Worm (Caenorhabditis elegans) whole organism, L4 larva: Measurements from ENCODE around the gene rsef-1.

Source experiments
- D1046.2 ChIP-seq: fragments of 200-800 bp; sonication (Bioruptor generic); IDR thresholded peaks from 2 replicates; pipeline ENCODE4 v1.3.6; 2022; ENCODE audit warnings: missing genetic modification characterization, missing compliant biosample characterization
- ama-1 ChIP-seq: fragments of 150-350 bp; optimal IDR thresholded peaks from 2 replicates; lab custom pipeline; 2014; ENCODE audit warnings: inconsistent platforms, mixed read lengths
- ceh-44 ChIP-seq: fragments of 200-800 bp; sonication (Bioruptor generic); IDR thresholded peaks from 2 replicates; pipeline ENCODE4 v1.3.6; 2022; ENCODE audit warnings: missing genetic modification reagents, missing genetic modification characterization, missing compliant biosample characterization
- lin-13 ChIP-seq: fragments of 150-350 bp; optimal IDR thresholded peaks from 2 replicates; lab custom pipeline; 2014; ENCODE audit warnings: missing biosample characterization, missing genetic modification reagents, missing genetic modification characterization
- lin-15B ChIP-seq: fragments of 150-350 bp; sonication (generic microtip); optimal IDR thresholded peaks from 3 replicates; lab custom pipeline; 2014; ENCODE audit warnings: missing biosample characterization, missing genetic modification characterization
- nhr-25 ChIP-seq: sonication (generic microtip); optimal IDR thresholded peaks from 2 replicates; lab custom pipeline; 2017; ENCODE audit warnings: missing genetic modification characterization, mild to moderate bottlenecking, missing compliant biosample characterization, antibody characterized with exemption, moderate library complexity, borderline replicate concordance; ENCODE audit not compliant: insufficient read depth
- spr-3 ChIP-seq: fragments of 200-800 bp; sonication (Bioruptor generic); optimal IDR thresholded peaks from 2 replicates; lab custom pipeline; 2018; ENCODE audit warnings: mild to moderate bottlenecking, missing genetic modification characterization, missing compliant biosample characterization
- tag-97 ChIP-seq: fragments of 200-800 bp; sonication (Bioruptor generic); IDR thresholded peaks from 2 replicates; pipeline ENCODE4 v1.3.6; 2022; ENCODE audit warnings: missing genetic modification characterization, missing compliant biosample characterization

- TF ChIP-seq spr-3 (no peak), lin-13 (GFP tag; lab: Kevin White, UChicago) (no peak), ama-1 (no peak), lin-15B (tag; lab: Kevin White, UChicago) (no peak), nhr-25 (tag; lab: Kevin White, UChicago) (no peak), ceh-44 (GFP tag; lab: Robert Waterston, UW) (no peak), tag-97 (GFP tag; lab: Robert Waterston, UW) (no peak), D1046.2 (no peak)
These were observed 32.0 kb upstream of the rsef-1 start for ce11 chrX:3091119-3091746.
